Worm (Caenorhabditis elegans): ENCODE measurements around the gene nspe-7.

The nspe-7 gene

ce11 chrII:12669882-12670281 lies 42.9 kb downstream of the nspe-7 start:
- TF ChIP-seq sem-4 (tag; optimal IDR thresholded peaks at IDR 0.05) (no peak), skn-1 (tag; optimal IDR thresholded peaks at IDR 0.05) (no peak), lin-11 (tag; optimal IDR thresholded peaks at IDR 0.05) (no peak)

- TF ChIP-seq unc-39 (tag; optimal IDR thresholded peaks at IDR 0.05), result no peak
- TF ChIP-seq nhr-11 (tag; optimal IDR thresholded peaks at IDR 0.05), result no peak
- TF ChIP-seq ztf-4 (tag; optimal IDR thresholded peaks at IDR 0.05), result no peak
- TF ChIP-seq unc-55 (GFP tag; optimal IDR thresholded peaks at IDR 0.05), result no peak
- TF ChIP-seq ama-1 (optimal IDR thresholded peaks at IDR 0.05), result no peak
- no peak for TF ChIP-seq unc-62 (GFP tag; optimal IDR thresholded peaks at IDR 0.05)
These were observed 44.2 kb downstream of the nspe-7 start for ce11 chrII:12670877-12671864.

- TF ChIP-seq nhr-25 (tag; optimal IDR thresholded peaks at IDR 0.05) (no peak), nhr-77 (tag; optimal IDR thresholded peaks at IDR 0.05) (no peak), gmeb-1 (tag; optimal IDR thresholded peaks at IDR 0.05) (no peak), unc-55 (GFP tag; optimal IDR thresholded peaks at IDR 0.05) (no peak), aly-2 (tag; optimal IDR thresholded peaks at IDR 0.05) (no peak), alr-1 (tag; optimal IDR thresholded peaks at IDR 0.05) (no peak), mab-5 (tag; optimal IDR thresholded peaks at IDR 0.05) (no peak), nhr-12 (tag; optimal IDR thresholded peaks at IDR 0.05) (no peak), ceh-16 (tag; optimal IDR thresholded peaks at IDR 0.05) (no peak), sma-3 (GFP tag; optimal IDR thresholded peaks at IDR 0.05) (no peak)
These were observed 44.9 kb downstream of the nspe-7 start for ce11 chrII:12671892-12672291.

ce11 chrII:12672512-12672911 lies 45.5 kb downstream of the nspe-7 start:
- TF ChIP-seq ztf-11 (tag; optimal IDR thresholded peaks at IDR 0.05) (no peak), nhr-23 (tag; optimal IDR thresholded peaks at IDR 0.05) (no peak), unc-39 (tag; optimal IDR thresholded peaks at IDR 0.05) (no peak)

- TF ChIP-seq alr-1 (tag; optimal IDR thresholded peaks at IDR 0.05) (no peak), crh-2 (tag; optimal IDR thresholded peaks at IDR 0.05) (no peak), nhr-237 (tag; optimal IDR thresholded peaks at IDR 0.05) (no peak), nhr-12 (tag; optimal IDR thresholded peaks at IDR 0.05) (no peak), ztf-1 (GFP tag; conservative IDR thresholded peaks at IDR 0.05) (no peak), R02D3.7 (tag; optimal IDR thresholded peaks at IDR 0.05) (no peak), ztf-11 (tag; optimal IDR thresholded peaks at IDR 0.05) (no peak), Y55F3AM.14 (GFP tag; optimal IDR thresholded peaks at IDR 0.05) (no peak), unc-55 (GFP tag; optimal IDR thresholded peaks at IDR 0.05) (no peak), elt-3 (tag; optimal IDR thresholded peaks at IDR 0.05) (no peak), peb-1 (tag; optimal IDR thresholded peaks at IDR 0.05) (no peak), fos-1 (tag; optimal IDR thresholded peaks at IDR 0.05) (no peak), sma-3 (GFP tag; optimal IDR thresholded peaks at IDR 0.05) (no peak), elt-1 (tag; optimal IDR thresholded peaks at IDR 0.05) (no peak)
These were observed 46.3 kb downstream of the nspe-7 start for ce11 chrII:12673311-12673710.
